Worm (Caenorhabditis elegans) whole organism, L3 larva: Measurements from ENCODE around the gene fip-2.

ENCODE experiments used
- R02D3.7 ChIP-seq: fragments of 150-350 bp; optimal IDR thresholded peaks from 2 replicates; lab custom pipeline; 2014; ENCODE audit warnings: missing biosample characterization, missing genetic modification characterization
- ZK546.5 ChIP-seq: sonication (generic microtip); optimal IDR thresholded peaks from 2 replicates; lab custom pipeline; 2017; ENCODE audit warnings: missing biosample characterization, missing genetic modification characterization
- aly-2 ChIP-seq: fragments of 150-350 bp; optimal IDR thresholded peaks from 2 replicates; lab custom pipeline; 2014; ENCODE audit warnings: missing biosample characterization, missing genetic modification characterization
- ama-1 ChIP-seq: fragments of 150-350 bp; optimal IDR thresholded peaks from 2 replicates; lab custom pipeline; 2018
- ceh-28 ChIP-seq: fragments of 150-350 bp; optimal IDR thresholded peaks from 2 replicates; lab custom pipeline; 2014; ENCODE audit warnings: missing biosample characterization, missing genetic modification reagents, missing genetic modification characterization
- ceh-82 ChIP-seq: fragments of 150-350 bp; optimal IDR thresholded peaks from 2 replicates; lab custom pipeline; 2014; ENCODE audit warnings: missing biosample characterization, missing genetic modification characterization
- ceh-9 ChIP-seq: sonication (generic microtip); optimal IDR thresholded peaks from 2 replicates; lab custom pipeline; 2018; ENCODE audit warnings: missing biosample characterization, missing genetic modification characterization
- egl-27 ChIP-seq: sonication (generic microtip); optimal IDR thresholded peaks from 4 replicates; lab custom pipeline; 2017; ENCODE audit warnings: missing biosample characterization, missing genetic modification reagents, missing genetic modification characterization
- elt-2 ChIP-seq: sonication (generic microtip); optimal IDR thresholded peaks from 2 replicates; lab custom pipeline; 2016; ENCODE audit warnings: missing genetic modification reagents, mild to moderate bottlenecking, missing genetic modification characterization, missing compliant biosample characterization
- eor-1 ChIP-seq, 2 experiments: fragments of 150-350 bp; optimal IDR thresholded peaks; 2 replicates each; lab custom pipeline; 2014 to 2018; ENCODE audit warnings: missing biosample characterization in 2 of 2, missing genetic modification characterization in 2 of 2
- fkh-10 ChIP-seq: sonication (generic microtip); optimal IDR thresholded peaks from 2 replicates; lab custom pipeline; 2017; ENCODE audit warnings: missing biosample characterization, missing genetic modification reagents, missing genetic modification characterization
- fkh-2 ChIP-seq: fragments of 150-350 bp; optimal IDR thresholded peaks from 2 replicates; lab custom pipeline; 2014; ENCODE audit warnings: missing biosample characterization, missing genetic modification reagents, missing genetic modification characterization
- lin-39 ChIP-seq: fragments of 150-350 bp; optimal IDR thresholded peaks from 2 replicates; lab custom pipeline; 2018; ENCODE audit warnings: missing biosample characterization, missing genetic modification reagents, missing genetic modification characterization
- lsy-12 ChIP-seq: sonication (generic microtip); optimal IDR thresholded peaks from 2 replicates; lab custom pipeline; 2016; ENCODE audit warnings: mild to moderate bottlenecking, missing genetic modification characterization, missing compliant biosample characterization
- mdl-1 ChIP-seq: fragments of 150-350 bp; optimal IDR thresholded peaks from 2 replicates; lab custom pipeline; 2014; ENCODE audit warnings: missing biosample characterization, missing genetic modification characterization
- mml-1 ChIP-seq: fragments of 150-350 bp; sonication (generic microtip); optimal IDR thresholded peaks from 3 replicates; lab custom pipeline; 2014; ENCODE audit warnings: missing biosample characterization, missing genetic modification characterization
- nhr-11 ChIP-seq: fragments of 150-350 bp; optimal IDR thresholded peaks from 2 replicates; lab custom pipeline; 2014; ENCODE audit warnings: missing biosample characterization, missing genetic modification characterization
- nhr-12 ChIP-seq: fragments of 150-350 bp; optimal IDR thresholded peaks from 2 replicates; lab custom pipeline; 2014; ENCODE audit warnings: missing biosample characterization, missing genetic modification characterization
- nhr-237 ChIP-seq: fragments of 150-350 bp; optimal IDR thresholded peaks from 2 replicates; lab custom pipeline; 2014; ENCODE audit warnings: missing biosample characterization, missing genetic modification characterization
- nhr-25 ChIP-seq: sonication (generic microtip); optimal IDR thresholded peaks from 2 replicates; lab custom pipeline; 2017; ENCODE audit warnings: missing biosample characterization, missing genetic modification characterization
- nhr-28 ChIP-seq: fragments of 150-350 bp; optimal IDR thresholded peaks from 2 replicates; lab custom pipeline; 2014; ENCODE audit warnings: missing biosample characterization, missing genetic modification characterization
- nhr-43 ChIP-seq: sonication (generic microtip); optimal IDR thresholded peaks from 2 replicates; lab custom pipeline; 2016; ENCODE audit warnings: mild to moderate bottlenecking, missing genetic modification characterization, missing compliant biosample characterization; ENCODE audit not compliant: poor library complexity, severe bottlenecking
- nhr-67 ChIP-seq: fragments of 150-350 bp; optimal IDR thresholded peaks from 2 replicates; lab custom pipeline; 2014; ENCODE audit warnings: missing biosample characterization, missing genetic modification characterization
- nhr-76 ChIP-seq: fragments of 150-350 bp; sonication (generic microtip); optimal IDR thresholded peaks from 5 replicates; lab custom pipeline; 2014; ENCODE audit warnings: missing biosample characterization, missing genetic modification characterization
- nhr-77 ChIP-seq: fragments of 150-350 bp; optimal IDR thresholded peaks from 2 replicates; lab custom pipeline; 2014; ENCODE audit warnings: missing biosample characterization, missing genetic modification characterization
- pha-4 ChIP-seq: fragments of 150-350 bp; optimal IDR thresholded peaks from 2 replicates; lab custom pipeline; 2014; ENCODE audit warnings: missing biosample characterization, missing genetic modification reagents, missing genetic modification characterization
- pqm-1 ChIP-seq: fragments of 150-350 bp; optimal IDR thresholded peaks from 2 replicates; lab custom pipeline; 2017; ENCODE audit warnings: missing biosample characterization, missing genetic modification characterization, inconsistent platforms
- sea-2 ChIP-seq: fragments of 150-350 bp; sonication (generic microtip); optimal IDR thresholded peaks from 4 replicates; lab custom pipeline; 2014; ENCODE audit warnings: missing biosample characterization, missing genetic modification reagents, missing genetic modification characterization
- skn-1 ChIP-seq: fragments of 150-350 bp; optimal IDR thresholded peaks from 2 replicates; lab custom pipeline; 2014; ENCODE audit warnings: missing biosample characterization, missing genetic modification characterization
- snpc-4 ChIP-seq: fragments of 150-350 bp; optimal IDR thresholded peaks from 2 replicates; lab custom pipeline; 2014; ENCODE audit warnings: missing biosample characterization, missing genetic modification characterization
- unc-39 ChIP-seq: sonication (generic microtip); optimal IDR thresholded peaks from 4 replicates; lab custom pipeline; 2017; ENCODE audit warnings: missing biosample characterization, missing genetic modification characterization
- unc-62 ChIP-seq: fragments of 150-350 bp; sonication (generic microtip); optimal IDR thresholded peaks from 4 replicates; lab custom pipeline; 2014; ENCODE audit warnings: missing biosample characterization, missing genetic modification reagents, missing genetic modification characterization
- zag-1 ChIP-seq: fragments of 150-350 bp; optimal IDR thresholded peaks from 2 replicates; lab custom pipeline; 2014; ENCODE audit warnings: missing biosample characterization, missing genetic modification characterization
- ztf-4 ChIP-seq: fragments of 150-350 bp; optimal IDR thresholded peaks from 2 replicates; lab custom pipeline; 2014; ENCODE audit warnings: missing biosample characterization, missing genetic modification characterization

fip-2 gene

DNA sequence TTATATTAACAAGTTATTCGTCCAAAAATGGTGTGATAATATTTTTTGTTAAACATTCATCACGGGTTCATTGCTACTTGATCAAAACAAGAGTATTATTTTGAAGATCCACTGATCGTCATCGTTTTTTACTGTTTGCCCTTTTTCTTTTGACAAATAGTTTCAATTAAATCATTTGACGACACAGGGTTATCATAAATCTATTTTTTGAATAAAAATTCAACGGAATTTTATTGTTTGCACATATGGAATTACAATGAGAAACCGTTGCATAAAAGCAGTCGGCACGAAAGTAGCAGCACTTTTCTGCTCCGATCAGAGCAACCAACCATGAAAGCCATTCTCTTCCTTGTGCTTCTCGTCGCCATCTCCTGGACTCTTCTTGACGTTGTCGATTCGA lies at the start of gene fip-2:
TSS of gene fip-2 (plus strand) at position 301 of the 400 bp plus-strand sequence.
- TF ChIP-seq sea-2 (GFP tag; lab: Kevin White, UChicago): no peak

DNA sequence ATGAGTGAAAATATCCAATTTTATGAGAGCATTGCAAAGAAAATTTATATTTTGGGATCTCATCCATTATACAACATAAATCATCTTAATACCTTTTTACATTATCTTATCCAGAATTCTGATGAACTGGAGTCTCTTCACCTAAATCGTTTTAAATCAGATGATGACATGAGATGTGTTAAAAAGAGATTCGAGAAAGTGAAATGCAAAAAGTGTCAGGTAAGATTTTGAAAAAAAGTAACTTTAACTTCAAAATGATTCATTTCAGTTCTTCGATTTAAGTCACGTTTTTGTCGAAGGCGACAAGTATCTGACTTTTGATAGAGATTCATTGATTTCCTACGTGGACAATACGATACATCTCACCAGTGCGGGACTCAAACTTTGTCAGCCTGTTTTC lies 48.9 kb upstream of the fip-2 start:
- TF ChIP-seq ama-1: no peak
- no peak for TF ChIP-seq ztf-4 (tag; lab: Kevin White, UChicago)
- TF ChIP-seq unc-39 (tag; lab: Kevin White, UChicago): no peak
- TF ChIP-seq nhr-67: no peak
- TF ChIP-seq zag-1 (tag; lab: Kevin White, UChicago): no peak

DNA sequence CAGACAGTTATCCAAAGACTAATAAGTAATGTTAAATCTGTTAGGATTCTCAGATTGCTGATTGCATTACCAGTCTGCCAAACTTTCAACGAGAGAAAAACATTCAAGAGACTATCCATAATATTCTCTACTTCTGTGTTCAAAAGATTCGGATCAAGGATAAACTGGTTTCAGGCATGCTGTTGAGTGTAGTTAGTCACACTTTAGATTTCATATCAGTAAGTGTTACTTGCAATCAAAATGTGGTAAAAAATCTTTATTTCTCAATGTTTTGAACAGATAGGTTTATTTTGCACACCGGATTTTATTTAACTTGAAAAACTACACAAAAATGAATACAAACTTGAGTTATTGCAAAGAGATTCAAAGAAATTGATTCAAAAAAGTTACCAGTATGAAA lies 45.7 kb upstream of the fip-2 start, which contains the start of gene oac-41:
TSS of gene oac-41 (minus strand) at position 101 of the 400 bp plus-strand sequence.
- TF ChIP-seq mdl-1 (tag; lab: Kevin White, UChicago) (no peak), unc-39 (tag; lab: Kevin White, UChicago) (no peak), nhr-43 (no peak)

DNA sequence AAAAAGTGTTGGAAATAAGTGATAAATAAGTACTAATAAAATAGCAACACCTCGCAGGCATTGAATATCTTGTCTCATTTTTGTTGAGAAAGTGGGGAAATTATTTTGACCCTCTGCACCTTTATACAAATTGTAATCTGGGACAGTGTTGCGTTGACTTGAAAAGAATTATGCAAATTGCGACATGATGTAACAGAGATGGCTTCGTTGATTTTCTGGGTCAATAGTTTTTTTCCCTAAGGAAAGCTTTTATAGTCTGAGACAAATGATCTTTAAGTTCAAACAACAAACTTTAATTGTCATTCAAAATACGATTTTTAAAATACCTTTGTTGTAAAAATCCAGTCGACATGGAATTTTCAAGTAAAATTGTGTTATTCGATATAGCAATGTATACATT lies 43.1 kb upstream of the fip-2 start, which contains the start of gene bus-1:
TSS of gene bus-1 (minus strand) at position 101 of the 400 bp plus-strand sequence.
- TF ChIP-seq ceh-9 (tag; lab: Kevin White, UChicago) (no peak), unc-62 (GFP tag; lab: Kevin White, UChicago) (no peak), pha-4 (tag; lab: Kevin White, UChicago) (no peak), lin-39 (tag; lab: Kevin White, UChicago) (no peak), nhr-25 (tag; lab: Kevin White, UChicago) (no peak), fkh-2 (no peak), nhr-43 (no peak), lsy-12 (no peak), nhr-11 (tag; lab: Kevin White, UChicago) (no peak), nhr-12 (tag; lab: Kevin White, UChicago) (no peak), fkh-10 (GFP tag; lab: Kevin White, UChicago) (no peak), nhr-77 (tag; lab: Kevin White, UChicago) (no peak), nhr-76 (tag; lab: Kevin White, UChicago) (no peak), mdl-1 (tag; lab: Kevin White, UChicago) (no peak), mml-1 (no peak), elt-2 (tag; lab: Kevin White, UChicago) (no peak)

DNA sequence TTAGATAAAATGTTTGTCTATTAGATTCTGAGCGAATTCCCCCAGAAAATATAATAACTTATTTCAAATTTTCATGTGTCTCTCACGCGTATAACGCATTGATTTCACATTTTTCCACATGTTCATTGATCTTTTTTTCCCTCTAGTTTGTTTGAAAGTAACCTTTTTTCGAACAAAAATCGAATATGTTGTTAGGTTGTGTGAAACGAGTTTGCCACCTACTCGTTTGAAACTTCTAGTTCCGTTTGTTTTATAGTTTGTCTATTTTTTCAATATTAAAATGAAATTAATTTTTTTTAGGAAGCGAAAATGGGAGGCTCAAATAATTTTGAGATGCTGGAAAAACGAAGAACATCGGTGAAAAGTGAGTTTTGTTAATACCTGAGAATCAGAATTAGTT lies 37.5 kb upstream of the fip-2 start, which contains the start of gene C25E10.5:
TSS of gene C25E10.5 (plus strand) at position 301 of the 400 bp plus-strand sequence.
- TF ChIP-seq unc-62 (GFP tag; lab: Kevin White, UChicago) (no peak), ZK546.5 (tag; lab: Kevin White, UChicago) (no peak), eor-1 (tag; optimal IDR thresholded peaks at IDR 0.05; lab: Kevin White, UChicago) (no peak), R02D3.7 (tag; lab: Kevin White, UChicago) (no peak), nhr-77 (tag; lab: Kevin White, UChicago) (no peak), skn-1 (tag; lab: Kevin White, UChicago) (no peak), nhr-76 (tag; lab: Kevin White, UChicago) (no peak), sea-2 (GFP tag; lab: Kevin White, UChicago) (no peak), nhr-43 (no peak), zag-1 (tag; lab: Kevin White, UChicago) (no peak), ztf-4 (tag; lab: Kevin White, UChicago) (no peak), snpc-4 (tag; lab: Kevin White, UChicago) (no peak), aly-2 (tag; lab: Kevin White, UChicago) (no peak), nhr-12 (tag; lab: Kevin White, UChicago) (no peak)

DNA sequence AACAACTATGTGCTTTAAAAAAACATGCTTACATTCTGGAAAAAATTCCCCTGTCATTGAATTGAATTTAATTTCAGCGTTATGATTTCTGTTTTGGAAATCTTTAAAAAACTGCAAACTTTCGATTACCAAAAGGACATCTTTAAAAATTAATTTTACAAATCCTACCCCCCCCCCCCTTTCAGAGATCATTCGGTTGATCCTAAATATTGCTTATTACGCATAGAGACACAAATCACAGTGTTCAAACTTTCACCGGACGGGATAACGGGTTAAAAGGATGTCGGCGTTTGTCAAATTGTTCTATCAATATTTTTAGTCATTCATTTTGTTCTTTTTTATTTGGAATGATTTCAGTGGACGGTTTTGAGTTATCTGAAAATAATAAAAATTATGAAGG lies 34.5 kb upstream of the fip-2 start, which contains the start of gene C25E10.4:
TSS of gene C25E10.4 (plus strand) at position 301 of the 400 bp plus-strand sequence.
- TF ChIP-seq pqm-1 (tag; lab: Kevin White, UChicago) (no peak), aly-2 (tag; lab: Kevin White, UChicago) (no peak), pha-4 (tag; lab: Kevin White, UChicago) (no peak), R02D3.7 (tag; lab: Kevin White, UChicago) (no peak), nhr-12 (tag; lab: Kevin White, UChicago) (no peak), nhr-76 (tag; lab: Kevin White, UChicago) (no peak), elt-2 (tag; lab: Kevin White, UChicago) (no peak), ceh-9 (tag; lab: Kevin White, UChicago) (no peak), ceh-28 (tag; lab: Kevin White, UChicago) (no peak), nhr-28 (tag; lab: Kevin White, UChicago) (no peak), ceh-82 (tag; lab: Kevin White, UChicago) (no peak), fkh-2 (no peak), egl-27 (no peak), unc-62 (GFP tag; lab: Kevin White, UChicago) (no peak), ZK546.5 (tag; lab: Kevin White, UChicago) (no peak), nhr-237 (no peak)
